Worm (Caenorhabditis elegans) whole organism, young adult: ENCODE results near the gene rmd-1.

Source experiments
- F49E8.2 ChIP-seq: sonication (generic microtip); optimal IDR thresholded peaks from 3 replicates; lab custom pipeline; 2017; ENCODE audit warnings: missing genetic modification characterization, mild to moderate bottlenecking, missing compliant biosample characterization, antibody characterized with exemption, moderate library complexity; ENCODE audit not compliant: insufficient read depth
- ama-1 ChIP-seq, 3 experiments: fragments of 150-350 bp in 1 of 3; sonication (generic microtip) in 2 of 3; optimal IDR thresholded peaks; 2 replicates each; lab custom pipeline; 2014 to 2018; ENCODE audit warnings: missing biosample characterization in 2 of 3, missing genetic modification characterization in 2 of 3, missing genetic modification reagents in 2 of 3
- aptf-2 ChIP-seq: fragments of 200-800 bp; sonication (Bioruptor generic); conservative IDR thresholded peaks from 2 replicates; pipeline ENCODE4 v1.3.6; 2022; ENCODE audit warnings: missing genetic modification reagents, missing genetic modification characterization, missing compliant biosample characterization
- ceh-58 ChIP-seq: fragments of 200-800 bp; sonication (Bioruptor generic); IDR thresholded peaks from 2 replicates; pipeline ENCODE4 v1.3.6; 2022; ENCODE audit warnings: missing genetic modification characterization, missing compliant biosample characterization
- chd-7 ChIP-seq: sonication (generic microtip); optimal IDR thresholded peaks from 2 replicates; lab custom pipeline; 2016; ENCODE audit warnings: mild to moderate bottlenecking, missing genetic modification characterization, moderate library complexity, missing compliant biosample characterization
- lin-35 ChIP-seq, 3 experiments: fragments of 150-350 bp in 2 of 3; sonication (generic microtip) in 1 of 3; optimal IDR thresholded peaks; 2 replicates each; lab custom pipeline; 2014 to 2018; ENCODE audit warnings: missing biosample characterization in 3 of 3, missing genetic modification characterization in 3 of 3, missing genetic modification reagents in 3 of 3
- madf-10 ChIP-seq: sonication (generic microtip); optimal IDR thresholded peaks from 2 replicates; lab custom pipeline; 2016; ENCODE audit warnings: mild to moderate bottlenecking, missing genetic modification characterization, missing compliant biosample characterization
- nhr-179 ChIP-seq: sonication (generic microtip); optimal IDR thresholded peaks from 2 replicates; lab custom pipeline; 2016; ENCODE audit warnings: mild to moderate bottlenecking, missing genetic modification characterization, missing compliant biosample characterization
- snpc-4 ChIP-seq, 5 experiments: fragments of 150-350 bp in 1 of 5; sonication (generic microtip) in 4 of 5; optimal IDR thresholded peaks; 2 replicates each; lab custom pipeline; 2014 to 2018; ENCODE audit warnings: missing genetic modification characterization in 5 of 5, missing biosample characterization in 3 of 5, antibody characterized with exemption in 2 of 5, mild to moderate bottlenecking in 2 of 5, missing compliant biosample characterization in 2 of 5, missing genotype in 2 of 5, moderate library complexity in 2 of 5, missing genetic modification reagents in 1 of 5
- sptf-2 ChIP-seq: fragments of 200-800 bp; sonication (Bioruptor generic); optimal IDR thresholded peaks from 2 replicates; lab custom pipeline; 2018; ENCODE audit warnings: mild to moderate bottlenecking, missing genetic modification characterization, missing compliant biosample characterization
- tbx-9 ChIP-seq: sonication (generic microtip); optimal IDR thresholded peaks from 2 replicates; lab custom pipeline; 2016; ENCODE audit warnings: borderline replicate concordance, missing genetic modification characterization, inconsistent platforms, missing compliant biosample characterization
- unc-130 ChIP-seq: sonication (generic microtip); optimal IDR thresholded peaks from 2 replicates; lab custom pipeline; 2016; ENCODE audit warnings: missing genetic modification reagents, missing genetic modification characterization, missing compliant biosample characterization
- unc-62 ChIP-seq: fragments of 150-350 bp; optimal IDR thresholded peaks from 2 replicates; lab custom pipeline; 2014; ENCODE audit warnings: missing biosample characterization, missing genetic modification reagents, missing genetic modification characterization
- ztf-22 ChIP-seq: fragments of 200-800 bp; sonication (Bioruptor generic); optimal IDR thresholded peaks from 2 replicates; lab custom pipeline; 2018; ENCODE audit warnings: mild to moderate bottlenecking, missing genetic modification characterization, moderate library complexity, missing compliant biosample characterization

DNA sequence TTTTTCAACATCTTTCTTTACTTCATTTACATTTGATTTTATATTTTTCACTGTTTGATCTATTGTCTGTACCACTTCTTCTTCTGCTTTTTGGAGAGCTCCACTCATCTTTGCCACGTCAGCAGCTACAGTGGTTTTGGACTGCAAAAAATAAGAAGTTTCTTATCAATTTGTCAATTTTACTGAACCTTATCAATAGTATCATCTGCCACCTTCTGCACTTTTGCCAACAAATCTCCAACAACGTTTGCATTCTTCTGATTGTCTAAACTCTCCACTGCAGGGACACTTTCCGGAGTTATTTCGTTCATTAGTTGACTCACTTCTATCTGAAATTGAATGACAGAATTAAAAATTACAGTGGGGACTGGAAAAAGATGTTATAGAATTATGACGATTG lies 27.9 kb downstream of the rmd-1 start:
- TF ChIP-seq sptf-2 (GFP tag; lab: Kevin White, UChicago) (no peak), chd-7 (tag; lab: Kevin White, UChicago) (no peak), unc-62 (GFP tag; lab: Kevin White, UChicago) (no peak), unc-130 (GFP tag; lab: Kevin White, UChicago) (no peak), tbx-9 (tag; lab: Kevin White, UChicago) (no peak), madf-10 (tag; lab: Kevin White, UChicago) (no peak), ama-1 (optimal IDR thresholded peaks at IDR 0.05; lab: Kevin White, UChicago) (no peak), ama-1 (GFP tag; optimal IDR thresholded peaks at IDR 0.05; lab: Kevin White, UChicago) (no peak), F49E8.2 (tag; lab: Kevin White, UChicago) (no peak), lin-35 (GFP tag; optimal IDR thresholded peaks at IDR 0.05; lab: Kevin White, UChicago) (no peak), nhr-179 (tag; lab: Kevin White, UChicago) (no peak), ztf-22 (GFP tag; lab: Kevin White, UChicago) (no peak), snpc-4 (GFP tag; optimal IDR thresholded peaks at IDR 0.05; lab: Kevin White, UChicago) (no peak), snpc-4 (tag; optimal IDR thresholded peaks at IDR 0.05; lab: Kevin White, UChicago) (no peak), ceh-58 (GFP tag; lab: Robert Waterston, UW) (no peak), aptf-2 (GFP tag; lab: Robert Waterston, UW) (no peak)
